Fruit fly (Drosophila melanogaster) whole organism: ENCODE measurements around the gene Sps2.

Experiments used
- CG8478 ChIP-seq: fragments of >200 bp; optimal IDR thresholded peaks from 2 replicates; lab custom pipeline; 2018; ENCODE audit warnings: inconsistent platforms
- usp ChIP-seq: fragments of >200 bp; optimal IDR thresholded peaks from 2 replicates; lab custom pipeline; 2017; ENCODE audit warnings: missing biosample characterization, missing genetic modification characterization, mixed read lengths

DNA sequence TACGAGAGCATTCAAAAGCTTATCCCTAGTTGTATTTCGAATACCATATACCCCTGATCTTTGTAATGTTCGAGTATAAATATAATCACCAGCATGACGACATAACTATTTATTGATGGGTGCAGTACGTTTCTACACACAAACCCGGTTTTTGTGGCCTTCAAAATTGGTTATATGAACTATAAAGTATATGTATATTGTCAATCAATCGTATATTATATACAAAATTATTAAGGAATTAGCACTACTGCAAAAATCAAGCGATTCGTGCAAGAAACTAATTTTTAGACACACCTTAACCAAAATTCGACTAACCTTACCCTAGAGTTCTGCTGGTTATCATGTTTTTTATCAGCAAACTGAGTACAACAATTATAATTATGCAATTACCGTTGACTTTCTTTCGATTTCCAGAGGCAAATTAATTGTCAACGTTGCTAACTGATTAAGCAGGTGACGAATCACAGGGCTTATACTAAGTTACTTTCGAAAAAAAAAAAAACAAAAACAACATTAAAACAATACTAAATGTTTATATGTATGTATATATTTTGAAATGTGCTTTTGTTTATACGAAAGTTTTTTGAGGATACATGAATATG lies 22.1 kb upstream of the Sps2 start:
- TF ChIP-seq CG8478 (lab: Kevin White, UChicago) (no peak), usp (GFP tag; lab: Kevin White, UChicago) (no peak)
